Fruit fly (Drosophila melanogaster) S2 (cell line): ENCODE measurements around the gene BomT3.

Experiments used
- CG8478 ChIP-seq: fragments of >200 bp; optimal IDR thresholded peaks from 2 replicates; lab custom pipeline; 2018
- CTCF ChIP-seq, 2 experiments: fragments of >200 bp; optimal IDR thresholded peaks; 2 replicates each; lab custom pipeline; 2018

DNA sequence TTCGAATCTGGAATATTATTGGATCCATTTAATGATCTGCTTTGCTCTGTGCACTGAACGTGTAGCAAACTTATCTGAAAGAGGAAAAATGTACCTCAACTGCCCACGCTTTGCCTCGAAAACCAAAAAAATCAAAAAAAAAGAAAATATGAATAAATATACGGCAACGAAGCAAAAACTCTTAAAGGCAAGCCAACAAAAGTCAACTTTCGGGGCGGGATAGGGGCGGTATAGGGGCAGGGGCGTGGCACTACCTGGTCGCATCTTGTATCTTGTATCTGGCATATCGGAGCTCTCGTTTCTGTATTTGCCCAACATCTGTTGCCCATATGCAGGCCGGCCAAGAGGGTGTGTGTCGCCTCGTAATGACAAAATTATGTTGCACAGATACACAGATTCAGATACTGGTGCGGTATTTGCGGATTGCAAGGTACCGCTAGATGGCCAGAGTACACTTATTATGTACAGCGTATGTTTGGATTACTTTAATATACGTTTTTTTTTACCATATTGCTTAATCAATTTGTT lies 41.7 kb downstream of the BomT3 start:
- TF ChIP-seq CG8478 (no peak), CTCF (optimal IDR thresholded peaks at IDR 0.05; lab: Kevin White, UChicago) (no peak)
